Fruit fly (Drosophila melanogaster) whole organism, prepupa: ENCODE measurements around the gene Zip88E.

Source experiments
- Blimp-1 ChIP-seq: fragments of 200-800 bp; sonication (Bioruptor generic); optimal IDR thresholded peaks from 3 replicates; lab custom pipeline; 2017; ENCODE audit warnings: missing biosample characterization, missing genetic modification characterization, mild to moderate bottlenecking, moderate library complexity, missing genetic modification reagents
- CG3919 ChIP-seq: fragments of 200-800 bp; sonication (Bioruptor generic); optimal IDR thresholded peaks from 3 replicates; lab custom pipeline; 2016; ENCODE audit warnings: missing biosample characterization, missing genetic modification characterization
- Met ChIP-seq: fragments of 200-800 bp; sonication (Bioruptor generic); optimal IDR thresholded peaks from 3 replicates; lab custom pipeline; 2016; ENCODE audit warnings: missing biosample characterization, missing genetic modification characterization
- lz ChIP-seq: fragments of 200-800 bp; sonication (Bioruptor generic); optimal IDR thresholded peaks from 3 replicates; lab custom pipeline; 2016; ENCODE audit warnings: missing biosample characterization, missing genetic modification characterization
- pdm3 ChIP-seq: fragments of 200-800 bp; sonication (Bioruptor generic); optimal IDR thresholded peaks from 3 replicates; lab custom pipeline; 2016; ENCODE audit warnings: missing biosample characterization, missing genetic modification characterization

- no peak for TF ChIP-seq Blimp-1 (GFP tag; lab: Kevin White, UChicago)
- TF ChIP-seq lz (GFP tag; lab: Kevin White, UChicago) = no peak
- TF ChIP-seq CG3919 (GFP tag; lab: Kevin White, UChicago) = no peak
- TF ChIP-seq pdm3 (GFP tag; lab: Kevin White, UChicago) = no peak
- no peak for TF ChIP-seq Met (GFP tag; lab: Kevin White, UChicago)
Measured at dm6 chr3R:15262710-15263672, 5.5 kb upstream of the Zip88E start, which contains the start of the genes eIF2gamma and Set.
